Worm (Caenorhabditis elegans) whole organism, mixed stage, embryonic: ENCODE results near the gene M03D4.3.

Experiments
- ham-2 ChIP-seq: fragments of 200-800 bp; sonication (Bioruptor generic); optimal IDR thresholded peaks from 2 replicates; lab custom pipeline; 2018; ENCODE audit warnings: mild to moderate bottlenecking, missing genetic modification characterization, missing compliant biosample characterization
- nhr-28 ChIP-seq: fragments of 150-350 bp; optimal IDR thresholded peaks from 2 replicates; lab custom pipeline; 2014; ENCODE audit warnings: missing biosample characterization, missing genetic modification characterization
- unc-62 ChIP-seq: fragments of 150-350 bp; optimal IDR thresholded peaks from 2 replicates; lab custom pipeline; 2014; ENCODE audit warnings: missing biosample characterization, missing genetic modification reagents, missing genetic modification characterization

DNA sequence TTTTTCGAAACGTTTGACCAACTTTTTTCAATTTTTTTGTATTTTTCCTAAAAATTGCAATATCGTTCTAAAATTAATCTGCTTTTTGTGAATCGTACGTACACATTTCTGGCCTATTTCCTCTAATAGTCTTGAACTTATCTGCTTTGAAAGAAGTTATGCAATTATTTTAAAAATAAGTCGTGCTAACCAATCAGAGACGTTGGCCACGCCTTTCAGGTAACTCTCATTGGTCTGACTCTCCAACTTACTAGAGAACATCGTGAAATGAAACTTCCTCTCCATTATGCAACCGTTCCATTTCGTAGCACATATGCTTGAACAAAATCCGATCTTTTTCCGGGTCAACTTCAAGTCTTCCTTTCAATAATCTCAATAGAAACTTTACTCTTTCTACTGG is 47.4 kb upstream of the M03D4.3 start:
- TF ChIP-seq unc-62 (GFP tag; lab: Kevin White, UChicago) (no peak), ham-2 (no peak), nhr-28 (tag; lab: Kevin White, UChicago) (no peak)
